Fruit fly (Drosophila melanogaster): ENCODE data around the gene CG43814.

The CG43814 gene

DNA sequence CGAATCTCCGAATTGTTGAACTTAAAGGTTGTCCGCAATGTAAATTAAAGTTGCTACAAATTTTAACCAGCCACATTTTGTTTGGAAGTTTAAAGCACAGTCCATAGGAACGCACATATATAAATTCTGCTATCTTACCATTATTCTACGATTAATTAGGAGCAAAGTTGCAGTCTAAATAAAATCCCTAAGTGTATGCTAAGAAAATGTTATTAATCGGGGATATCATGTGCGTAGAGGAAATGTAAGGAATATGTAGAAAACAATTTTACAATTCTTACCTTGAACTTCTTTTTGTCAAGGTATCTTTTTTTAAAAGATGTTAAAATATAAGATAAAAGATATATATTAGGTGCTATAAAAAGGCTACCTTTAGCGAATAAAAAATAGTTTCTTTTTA, 13.2 kb upstream of the CG43814 start:
- no peak for TF ChIP-seq noc (tag; optimal IDR thresholded peaks at IDR 0.05)

DNA sequence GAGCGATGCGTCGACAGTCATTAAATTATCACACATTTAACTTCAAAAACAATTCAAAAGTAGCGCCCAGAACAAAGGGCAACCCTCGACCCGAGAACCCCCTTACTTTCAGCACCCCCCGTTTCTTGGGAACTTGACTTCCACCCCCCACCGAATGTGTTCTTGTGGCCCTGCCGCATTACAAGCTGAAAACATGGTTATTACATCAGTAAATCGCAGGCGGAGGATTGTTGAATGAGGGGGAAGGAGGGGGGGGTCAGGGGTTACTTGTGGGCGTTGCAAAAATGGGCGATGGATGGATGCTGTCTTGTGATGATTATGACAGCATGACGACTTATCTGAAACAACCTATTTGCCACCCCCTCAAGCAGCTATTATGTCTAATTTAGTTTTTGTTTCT, 10.0 kb upstream of the CG43814 start:
- TF ChIP-seq noc (tag; optimal IDR thresholded peaks at IDR 0.05) = no peak

DNA sequence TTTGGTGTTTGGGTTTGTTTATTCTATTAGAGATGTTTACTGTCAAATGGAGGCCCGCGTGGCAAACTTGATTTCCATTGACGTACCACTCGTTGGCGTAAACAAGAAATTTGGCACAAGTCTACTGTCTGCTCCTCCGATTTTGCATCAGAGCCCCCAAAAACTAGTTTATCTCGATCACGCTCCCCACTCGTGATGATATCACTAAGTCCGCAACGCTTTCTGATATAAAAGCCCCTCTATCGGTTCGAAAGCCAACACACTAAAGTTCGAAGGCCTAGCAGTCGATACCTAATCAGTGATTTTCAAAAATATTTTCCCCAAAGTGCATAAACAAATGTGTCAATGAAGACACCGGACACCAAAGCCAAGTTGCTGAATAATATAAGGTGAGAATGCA, 7.6 kb upstream of the CG43814 start:
- TF ChIP-seq noc (tag; optimal IDR thresholded peaks at IDR 0.05) = no peak

dm6 chr2L:18812348-18812747, 7.2 kb upstream of the CG43814 start, which contains the start of the genes CG17325 and CG42305:
TSS of gene CG17325 (plus strand) at chr2L:18812648.
TSS of gene CG42305 (plus strand) at chr2L:18812648.
- no peak for TF ChIP-seq noc (tag; optimal IDR thresholded peaks at IDR 0.05)

DNA sequence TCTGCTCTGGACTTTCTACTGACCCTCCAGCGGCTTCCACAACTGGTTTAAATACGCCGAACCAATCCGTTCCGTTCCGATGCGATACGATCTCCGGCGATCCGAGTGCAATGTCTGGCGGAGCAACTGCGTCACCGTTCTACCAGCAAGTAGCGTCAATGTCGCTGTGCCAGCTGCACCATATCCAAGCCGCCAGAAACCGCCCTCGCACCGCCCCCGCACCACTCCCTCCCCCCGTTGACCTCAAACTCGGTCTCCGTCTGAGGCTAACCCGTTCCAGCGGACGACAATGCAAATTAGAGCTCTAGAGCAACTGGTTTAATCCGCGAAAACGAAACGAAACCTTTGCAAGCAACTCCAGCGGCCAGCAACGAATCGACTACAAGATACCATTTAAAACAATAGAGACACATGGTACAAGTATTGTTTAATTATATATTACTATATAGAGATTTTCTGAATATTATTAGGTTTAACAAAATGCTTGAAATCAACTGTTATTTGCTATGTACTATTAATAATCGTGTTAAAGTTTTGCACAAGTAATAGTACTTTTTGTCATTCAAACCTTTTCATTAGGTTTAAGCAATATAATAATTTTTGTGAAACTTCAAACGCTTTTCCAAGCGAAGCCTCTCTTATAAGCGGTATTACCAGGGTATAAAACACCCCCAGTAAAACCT, 6.0 kb upstream of the CG43814 start, which contains the start of the genes CG10570 and CG42502:
CG10570 (minus strand) TSS at position 293 of the 683 bp plus-strand sequence.
CG42502 (minus strand) TSS at position 293 of the 683 bp plus-strand sequence.
- TF ChIP-seq noc (tag; optimal IDR thresholded peaks at IDR 0.05) = no peak

DNA sequence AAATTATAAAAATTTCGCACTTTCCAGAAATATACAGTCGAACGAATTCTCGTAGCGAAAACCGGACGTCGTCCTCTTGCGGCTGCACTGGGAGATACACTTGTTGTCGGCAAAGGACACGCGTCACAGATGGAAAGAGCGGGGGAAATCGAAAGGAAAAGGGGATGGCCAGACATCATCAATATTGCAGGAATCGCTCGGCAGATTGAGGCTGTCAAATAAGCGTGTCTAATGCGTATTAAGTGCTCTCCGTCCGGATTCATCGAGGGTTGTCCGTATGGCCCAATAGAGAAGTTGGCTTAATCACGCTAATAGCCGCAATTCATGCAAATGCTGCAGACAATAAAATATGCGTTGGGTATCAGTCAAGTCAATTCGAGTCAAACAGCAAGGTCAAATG, 4.3 kb upstream of the CG43814 start:
- no peak for TF ChIP-seq noc (tag; optimal IDR thresholded peaks at IDR 0.05)

DNA sequence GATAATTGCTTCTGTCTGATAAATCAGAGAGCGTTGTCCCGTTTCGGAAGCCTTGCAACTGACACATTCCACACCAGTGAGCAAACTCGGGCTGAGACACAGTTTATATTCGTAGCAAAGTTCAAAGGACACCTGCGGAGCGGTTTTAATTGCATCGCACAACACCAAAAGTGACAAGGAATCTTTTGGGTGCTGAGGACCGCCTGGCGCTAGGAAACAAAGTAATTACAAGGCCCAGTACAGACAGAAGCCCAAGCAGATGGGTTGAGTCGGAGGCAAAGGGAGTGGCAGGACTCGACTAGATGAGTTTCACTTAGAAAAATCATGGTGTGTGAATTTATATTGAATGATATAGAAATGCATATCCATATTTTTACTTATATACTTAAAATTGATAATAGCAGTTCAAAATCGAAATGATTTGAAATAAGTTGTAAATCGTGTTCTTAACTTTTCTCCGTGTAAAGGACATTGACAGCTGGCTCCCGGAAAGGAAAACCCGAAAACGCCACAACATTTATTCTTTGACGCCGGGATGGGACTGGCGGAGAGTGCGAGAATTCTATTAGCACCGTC, 3.7 kb upstream of the CG43814 start:
- TF ChIP-seq noc (tag; optimal IDR thresholded peaks at IDR 0.05) = no peak

DNA sequence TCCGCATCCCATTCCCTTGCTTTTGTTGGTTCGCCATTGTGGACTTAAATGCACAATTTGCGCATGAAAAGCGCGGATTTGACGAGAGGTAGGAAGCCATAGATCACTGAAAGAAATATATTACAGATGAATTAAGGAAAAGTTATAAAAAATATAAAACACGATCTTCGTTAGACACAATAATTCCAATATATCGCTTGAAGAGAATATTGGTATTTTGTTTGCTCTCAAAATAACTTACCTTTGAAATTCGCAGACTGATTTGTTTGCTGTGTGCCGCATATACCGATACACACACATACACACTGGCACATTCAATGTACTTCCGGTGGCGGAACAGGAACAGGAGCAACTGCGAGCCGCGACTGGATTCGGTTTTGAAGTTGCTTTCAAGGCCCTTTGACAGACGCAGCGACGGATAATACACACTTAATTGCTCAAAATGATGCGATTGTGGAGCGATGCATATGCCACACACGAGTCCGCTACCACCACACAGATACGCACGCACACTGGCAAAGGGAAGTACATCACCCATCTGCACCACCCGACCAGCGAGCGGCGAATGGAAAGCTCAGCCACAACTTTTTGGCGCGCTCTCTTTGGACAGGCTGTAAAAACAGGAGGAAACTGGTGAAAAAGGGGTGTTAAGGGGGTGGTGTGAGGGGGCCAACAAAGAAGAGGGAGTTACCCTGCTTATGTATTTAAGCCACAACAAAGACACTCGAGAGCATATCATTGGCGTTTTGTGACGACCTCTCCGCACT, 673 bp upstream of the CG43814 start:
- TF ChIP-seq noc (tag; optimal IDR thresholded peaks at IDR 0.05) = no peak

- TF ChIP-seq noc (tag; optimal IDR thresholded peaks at IDR 0.05) = no peak
Measured at dm6 chr2L:18801704-18802103, 3.4 kb downstream of the CG43814 start.

- no peak for TF ChIP-seq noc (tag; optimal IDR thresholded peaks at IDR 0.05)
Measured at dm6 chr2L:18796446-18796845, 8.7 kb downstream of the CG43814 start.

DNA sequence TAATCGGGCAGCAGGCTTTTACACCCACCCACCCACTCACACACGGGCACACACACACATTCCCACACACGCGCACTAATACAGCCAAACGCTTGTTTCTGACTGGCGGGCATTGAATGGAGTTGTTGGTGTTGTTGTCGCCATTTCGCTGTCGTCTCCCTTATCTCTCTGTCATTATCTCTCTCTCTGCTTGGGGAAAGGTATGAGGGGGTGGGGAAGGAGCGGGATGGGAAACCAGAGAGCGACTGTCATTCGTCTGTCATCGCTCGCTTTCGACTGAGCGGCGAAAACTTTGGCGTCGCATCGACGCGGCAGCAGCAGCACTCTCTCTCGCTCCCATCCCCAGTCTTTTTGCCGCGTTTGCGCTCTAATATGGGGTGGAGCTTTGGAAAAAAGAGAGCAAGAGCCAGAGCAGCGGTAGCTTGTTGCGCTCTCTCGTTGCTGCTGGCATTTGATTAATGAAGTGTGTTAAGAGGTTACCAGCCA, 9.2 kb downstream of the CG43814 start:
- peak; percentile 1 for TF ChIP-seq noc (tag; optimal IDR thresholded peaks at IDR 0.05)

DNA sequence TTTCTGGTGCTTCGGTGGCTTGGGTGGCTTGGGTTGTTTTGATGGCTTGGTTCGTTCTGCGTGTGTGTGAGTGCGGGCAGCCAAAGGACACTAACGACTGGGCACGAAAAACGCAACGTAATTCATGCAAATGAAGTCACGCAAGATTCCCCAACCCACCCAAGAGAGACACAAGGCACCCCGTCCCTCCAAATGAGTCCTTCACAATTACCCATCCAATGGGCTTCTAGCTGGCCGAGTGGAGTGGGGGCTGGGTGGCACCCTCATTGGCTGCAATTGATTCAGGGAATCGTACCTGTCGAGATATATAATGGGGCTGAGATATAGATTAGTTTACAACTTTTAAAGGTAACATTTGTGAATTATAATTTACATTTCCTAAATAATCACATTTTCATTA, 11.9 kb downstream of the CG43814 start:
- TF ChIP-seq noc (tag; optimal IDR thresholded peaks at IDR 0.05) = no peak

- TF ChIP-seq noc (tag; optimal IDR thresholded peaks at IDR 0.05) = no peak
Measured at dm6 chr2L:18792806-18793205, 12.3 kb downstream of the CG43814 start, which contains the start of gene ham. TSS of gene ham (minus strand) at chr2L:18792906.

- TF ChIP-seq noc (tag; optimal IDR thresholded peaks at IDR 0.05) = peak; percentile 87
Measured at dm6 chr2L:18789773-18790385, 15.3 kb downstream of the CG43814 start.

DNA sequence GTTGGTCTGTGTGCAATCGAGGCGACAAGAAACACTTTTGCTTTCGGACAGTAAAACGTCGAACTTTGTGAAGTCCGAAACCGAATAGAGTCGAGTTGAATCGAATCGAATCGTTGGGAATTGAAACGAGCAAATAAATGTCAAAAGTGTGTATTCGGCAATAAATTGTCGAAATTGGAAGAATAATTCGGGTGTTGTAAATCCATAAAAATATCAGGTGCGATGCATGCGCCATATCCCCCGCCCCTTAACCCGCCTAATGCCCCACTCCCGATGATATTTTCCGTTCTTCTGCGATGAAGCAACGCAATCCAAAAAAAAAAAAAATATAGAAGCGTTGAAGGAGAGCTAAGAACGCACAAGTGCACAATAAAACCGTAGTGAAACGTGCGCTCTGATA, 16.2 kb downstream of the CG43814 start:
- no peak for TF ChIP-seq noc (tag; optimal IDR thresholded peaks at IDR 0.05)

DNA sequence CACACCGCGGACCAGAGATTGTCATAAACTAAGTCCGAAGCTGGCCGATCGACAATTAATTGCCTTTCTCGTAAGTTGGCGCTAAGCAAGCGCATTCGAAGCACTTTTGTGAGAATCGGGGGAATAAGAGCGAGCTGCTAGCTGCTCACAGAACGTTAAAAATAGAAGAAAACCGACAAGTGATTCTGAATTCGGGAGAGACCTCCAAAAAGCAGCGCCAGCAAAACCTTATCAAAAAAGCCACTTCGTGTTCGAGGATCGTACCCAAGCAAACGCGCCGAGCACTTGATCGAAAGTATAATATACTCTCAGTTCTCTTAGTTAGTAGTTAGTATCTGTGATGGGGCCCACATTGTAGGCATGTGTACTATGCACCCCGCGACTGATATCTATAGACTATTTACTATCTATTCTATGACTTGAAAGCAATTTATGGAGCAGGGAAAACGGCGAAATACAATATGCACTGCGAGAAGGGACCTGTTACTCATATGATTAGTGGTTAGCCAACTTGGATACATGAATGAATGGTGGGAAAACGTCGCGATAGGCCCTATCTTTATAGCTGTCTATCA, 17.6 kb downstream of the CG43814 start:
- TF ChIP-seq noc (tag; optimal IDR thresholded peaks at IDR 0.05) = peak; percentile 30

Data from whole organism, larva.